Fruit fly (Drosophila melanogaster): Measurements from ENCODE around the gene CG10681.

CG10681 gene

DNA sequence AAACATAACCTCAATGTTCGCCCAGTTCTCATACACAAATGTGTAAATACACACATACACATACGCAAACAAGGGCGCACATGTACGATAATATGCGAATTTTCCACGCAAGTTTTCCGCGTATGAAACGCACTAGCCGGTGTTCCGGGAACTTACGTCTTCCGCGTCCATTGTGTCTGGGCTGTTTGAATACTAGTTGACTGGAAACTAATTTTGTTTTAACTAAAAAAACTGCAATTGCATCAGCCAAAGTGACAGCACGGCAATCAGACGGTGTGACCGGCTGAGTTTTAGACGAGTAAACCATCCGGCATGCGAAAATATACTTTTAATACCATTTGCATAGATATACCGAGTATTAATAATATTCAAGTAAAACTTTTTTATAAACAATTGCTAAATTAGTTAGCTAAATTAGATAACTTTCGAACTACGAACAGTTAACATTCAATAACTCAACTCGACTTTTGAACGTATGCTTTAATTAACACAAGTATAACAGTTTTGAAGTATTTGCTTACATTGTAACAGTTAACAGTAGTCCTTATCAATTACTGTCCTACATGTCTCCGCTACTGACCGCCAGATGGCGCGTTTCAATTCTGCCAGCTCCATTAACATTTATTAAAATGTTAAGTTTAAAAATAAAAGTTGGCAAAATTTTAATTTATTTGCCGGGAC, 25.3 kb downstream of the CG10681 start, which contains the start of gene eIF2beta (continued):
- peak; percentile 65 for TF ChIP-seq CG4424 (GFP tag; optimal IDR thresholded peaks at IDR 0.05)
- TF ChIP-seq peb (GFP tag; IDR thresholded peaks at IDR 0.05), result no peak
- TF ChIP-seq NfI (GFP tag; optimal IDR thresholded peaks at IDR 0.05), result peak; percentile 70
- no peak for TF ChIP-seq hb (GFP tag; IDR thresholded peaks at IDR 0.05; ENCODE audit: partially characterized antibody)
- TF ChIP-seq Meics (GFP tag; optimal IDR thresholded peaks at IDR 0.05), result peak; percentile 64
- TF ChIP-seq CG43689 (GFP tag; IDR thresholded peaks at IDR 0.05), result no peak
- peak; percentile 30 for TF ChIP-seq Spps (tag; optimal IDR thresholded peaks at IDR 0.05)
- no peak for TF ChIP-seq ken (GFP tag; IDR thresholded peaks at IDR 0.05)
- TF ChIP-seq oc (tag; optimal IDR thresholded peaks at IDR 0.05), result peak; percentile 47
- TF ChIP-seq bab2 (GFP tag; optimal IDR thresholded peaks at IDR 0.05), result no peak
- TF ChIP-seq ATbp (GFP tag; optimal IDR thresholded peaks at IDR 0.05), result no peak
- TF ChIP-seq Rx (GFP tag; IDR thresholded peaks at IDR 0.05), result no peak
- TF ChIP-seq CG14965 (GFP tag; optimal IDR thresholded peaks at IDR 0.05; ENCODE audit: borderline replicate concordance), result peak; percentile 98
- peak; percentile 16 for TF ChIP-seq caup (GFP tag; optimal IDR thresholded peaks at IDR 0.05; ENCODE audit: severe bottlenecking)
- no peak for TF ChIP-seq zfh1 (GFP tag; IDR thresholded peaks at IDR 0.05)
- TF ChIP-seq zen2 (GFP tag; IDR thresholded peaks at IDR 0.05; ENCODE audit: partially characterized antibody), result no peak
- TF ChIP-seq bcd (GFP tag; optimal IDR thresholded peaks at IDR 0.05), result no peak
- TF ChIP-seq CG7963 (GFP tag; IDR thresholded peaks at IDR 0.05; ENCODE audit: partially characterized antibody), result no peak
- TF ChIP-seq insv (GFP tag; optimal IDR thresholded peaks at IDR 0.05), result peak in 1 of 2 experiments; percentile 26
- no peak for TF ChIP-seq CG6175 (GFP tag; IDR thresholded peaks at IDR 0.05)
- TF ChIP-seq H2.0 (GFP tag; IDR thresholded peaks at IDR 0.05), result no peak
- TF ChIP-seq CG31388 (GFP tag; optimal IDR thresholded peaks at IDR 0.05), result no peak
- TF ChIP-seq CG7928 (GFP tag; optimal IDR thresholded peaks at IDR 0.05), result no peak
- TF ChIP-seq CG1024 (GFP tag; IDR thresholded peaks at IDR 0.05), result no peak
- TF ChIP-seq CG1647 (GFP tag; optimal IDR thresholded peaks at IDR 0.05), result no peak
- no peak for TF ChIP-seq jigr1 (GFP tag; IDR thresholded peaks at IDR 0.05)
- TF ChIP-seq CG5245 (GFP tag; optimal IDR thresholded peaks at IDR 0.05), result peak; percentile 57
- no peak for TF ChIP-seq cato (GFP tag; optimal IDR thresholded peaks at IDR 0.05; ENCODE audit: borderline replicate concordance)
- TF ChIP-seq kah (GFP tag; optimal IDR thresholded peaks at IDR 0.05), result peak; percentile 43
- TF ChIP-seq CG9932 (GFP tag; IDR thresholded peaks at IDR 0.05), result no peak
- TF ChIP-seq CrebB (tag; optimal IDR thresholded peaks at IDR 0.05), result peak; percentile 50
- TF ChIP-seq dmrt99B (tag; optimal IDR thresholded peaks at IDR 0.05), result peak; percentile 54
- 0 out of 2 replicates have a peak, but pooled peaks have one; percentile 22 for TF ChIP-seq CG17328 (GFP tag; IDR thresholded peaks at IDR 0.05)
- TF ChIP-seq nom (GFP tag; optimal IDR thresholded peaks at IDR 0.05), result peak; percentile 58
- TF ChIP-seq Dek (tag; optimal IDR thresholded peaks at IDR 0.05), result no peak
- peak; percentile 4 for TF ChIP-seq sug (tag; optimal IDR thresholded peaks at IDR 0.05)
- TF ChIP-seq CG17802 (tag; optimal IDR thresholded peaks at IDR 0.05), result peak; percentile 26
- no peak for TF ChIP-seq unpg (GFP tag; optimal IDR thresholded peaks at IDR 0.05)
- TF ChIP-seq aop (GFP tag; IDR thresholded peaks at IDR 0.05), result no peak
- TF ChIP-seq CG13894 (tag; optimal IDR thresholded peaks at IDR 0.05), result no peak
- no peak for TF ChIP-seq CG1792 (GFP tag; optimal IDR thresholded peaks at IDR 0.05)
- peak; percentile 34 for TF ChIP-seq Xbp1 (GFP tag; optimal IDR thresholded peaks at IDR 0.05)
- TF ChIP-seq sisA (GFP tag; IDR thresholded peaks at IDR 0.05), result no peak
- peak; percentile 68 for TF ChIP-seq CG10431 (GFP tag; optimal IDR thresholded peaks at IDR 0.05)
- TF ChIP-seq Blimp-1 (GFP tag; optimal IDR thresholded peaks at IDR 0.05), result peak; percentile 19
- TF ChIP-seq CG13775 (GFP tag; optimal IDR thresholded peaks at IDR 0.05), result peak; percentile 38
- no peak for TF ChIP-seq CG11695 (GFP tag; IDR thresholded peaks at IDR 0.05)
- TF ChIP-seq cas (GFP tag; IDR thresholded peaks at IDR 0.05), result no peak
- TF ChIP-seq yki (optimal IDR thresholded peaks at IDR 0.05), result no peak
- TF ChIP-seq vnd (GFP tag; IDR thresholded peaks at IDR 0.05; ENCODE audit: partially characterized antibody), result no peak
